Fruit fly (Drosophila melanogaster): ENCODE measurements around the gene stg.

stg gene

dm6 chr3R:29277009-29277408 is 21.4 kb upstream of the stg start:
- TF ChIP-seq noc (tag; optimal IDR thresholded peaks at IDR 0.05), result no peak

- TF ChIP-seq noc (tag; optimal IDR thresholded peaks at IDR 0.05), result no peak
Observed at dm6 chr3R:29274590-29274989, 19.0 kb upstream of the stg start.

dm6 chr3R:29273029-29273428 is 17.4 kb upstream of the stg start:
- no peak for TF ChIP-seq noc (tag; optimal IDR thresholded peaks at IDR 0.05)

- TF ChIP-seq noc (tag; optimal IDR thresholded peaks at IDR 0.05), result no peak
Observed at dm6 chr3R:29269204-29269603, 13.6 kb upstream of the stg start.

dm6 chr3R:29268062-29268461 is 12.5 kb upstream of the stg start:
- no peak for TF ChIP-seq noc (tag; optimal IDR thresholded peaks at IDR 0.05)

dm6 chr3R:29266607-29267006 is 11.0 kb upstream of the stg start:
- TF ChIP-seq noc (tag; optimal IDR thresholded peaks at IDR 0.05), result no peak

- TF ChIP-seq noc (tag; optimal IDR thresholded peaks at IDR 0.05), result no peak
Observed at dm6 chr3R:29265075-29265474, 9.5 kb upstream of the stg start.

- no peak for TF ChIP-seq noc (tag; optimal IDR thresholded peaks at IDR 0.05)
Observed at dm6 chr3R:29263264-29263663, 7.7 kb upstream of the stg start.

dm6 chr3R:29262481-29262880 is 6.9 kb upstream of the stg start:
- no peak for TF ChIP-seq noc (tag; optimal IDR thresholded peaks at IDR 0.05)

dm6 chr3R:29259466-29260132 is 4.0 kb upstream of the stg start:
- no peak for TF ChIP-seq noc (tag; optimal IDR thresholded peaks at IDR 0.05)

dm6 chr3R:29257890-29258691 is 2.5 kb upstream of the stg start:
- TF ChIP-seq noc (tag; optimal IDR thresholded peaks at IDR 0.05), result no peak

dm6 chr3R:29256811-29257439 is 1.3 kb upstream of the stg start:
- no peak for TF ChIP-seq noc (tag; optimal IDR thresholded peaks at IDR 0.05)

- TF ChIP-seq noc (tag; optimal IDR thresholded peaks at IDR 0.05), result no peak
Observed at dm6 chr3R:29255963-29256527, 445 bp upstream of the stg start, which contains the start of gene CG45544. CG45544 (plus strand) TSS chr3R:29256485.

- no peak for TF ChIP-seq noc (tag; optimal IDR thresholded peaks at IDR 0.05)
Observed at dm6 chr3R:29254383-29254782, 1.2 kb downstream of the stg start.

dm6 chr3R:29253874-29254273 is 1.7 kb downstream of the stg start:
- TF ChIP-seq noc (tag; optimal IDR thresholded peaks at IDR 0.05), result no peak

- no peak for TF ChIP-seq noc (tag; optimal IDR thresholded peaks at IDR 0.05)
Observed at dm6 chr3R:29251418-29251817, 4.2 kb downstream of the stg start.

All from whole organism, larva.